Worm (Caenorhabditis elegans): ENCODE measurements around the gene phf-32.

phf-32 gene

ce11 chrX:12306565-12306964 is at the start of gene phf-32:
phf-32 (plus strand) TSS chrX:12306865.
- TF ChIP-seq ceh-39 (tag; optimal IDR thresholded peaks at IDR 0.05) (no peak), mep-1 (tag; optimal IDR thresholded peaks at IDR 0.05) (no peak), nhr-76 (tag; optimal IDR thresholded peaks at IDR 0.05) (no peak)

- TF ChIP-seq nhr-2 (tag; optimal IDR thresholded peaks at IDR 0.05) = no peak
- TF ChIP-seq lsy-2 (tag; optimal IDR thresholded peaks at IDR 0.05) = no peak
- TF ChIP-seq drap-1 (GFP tag; optimal IDR thresholded peaks at IDR 0.05) = no peak
- no peak for TF ChIP-seq unc-39 (tag; optimal IDR thresholded peaks at IDR 0.05)
- TF ChIP-seq mab-5 (tag; optimal IDR thresholded peaks at IDR 0.05) = no peak
- TF ChIP-seq nhr-237 (tag; optimal IDR thresholded peaks at IDR 0.05) = no peak
- TF ChIP-seq ham-2 (GFP tag; optimal IDR thresholded peaks at IDR 0.05) = no peak
- no peak for TF ChIP-seq ceh-83 (GFP tag; optimal IDR thresholded peaks at IDR 0.05)
- no peak for TF ChIP-seq lin-13 (tag; optimal IDR thresholded peaks at IDR 0.05)
- TF ChIP-seq zip-8 (tag; optimal IDR thresholded peaks at IDR 0.05) = no peak
- no peak for TF ChIP-seq sptf-1 (tag; optimal IDR thresholded peaks at IDR 0.05)
- no peak for TF ChIP-seq nhr-28 (tag; optimal IDR thresholded peaks at IDR 0.05)
- no peak for TF ChIP-seq unc-62 (GFP tag; optimal IDR thresholded peaks at IDR 0.05)
- TF ChIP-seq elt-3 (tag; optimal IDR thresholded peaks at IDR 0.05) = no peak
Observed at ce11 chrX:12260381-12260931, 46.2 kb upstream of the phf-32 start, which contains the start of gene E01G6.1. E01G6.1 (plus strand) TSS chrX:12260881.

- TF ChIP-seq ceh-43 (GFP tag; optimal IDR thresholded peaks at IDR 0.05) (no peak), flh-1 (GFP tag; optimal IDR thresholded peaks at IDR 0.05) (no peak), bed-3 (GFP tag; optimal IDR thresholded peaks at IDR 0.05) (no peak), unc-39 (tag; optimal IDR thresholded peaks at IDR 0.05) (no peak), snpc-4 (tag; optimal IDR thresholded peaks at IDR 0.05) (no peak), mep-1 (tag; optimal IDR thresholded peaks at IDR 0.05) (no peak), nhr-28 (tag; optimal IDR thresholded peaks at IDR 0.05) (no peak), nhr-2 (tag; optimal IDR thresholded peaks at IDR 0.05) (no peak), cnd-1 (tag; optimal IDR thresholded peaks at IDR 0.05) (no peak), hlh-1 (tag; optimal IDR thresholded peaks at IDR 0.05) (no peak), nhr-76 (tag; optimal IDR thresholded peaks at IDR 0.05) (no peak), ztf-11 (tag; optimal IDR thresholded peaks at IDR 0.05) (no peak), nhr-237 (tag; optimal IDR thresholded peaks at IDR 0.05) (no peak), M03D4.4 (tag; optimal IDR thresholded peaks at IDR 0.05) (no peak), lin-13 (tag; optimal IDR thresholded peaks at IDR 0.05) (no peak), sptf-1 (tag; optimal IDR thresholded peaks at IDR 0.05) (no peak), unc-62 (GFP tag; optimal IDR thresholded peaks at IDR 0.05) (no peak), sem-2 (GFP tag; optimal IDR thresholded peaks at IDR 0.05) (no peak), zip-8 (tag; optimal IDR thresholded peaks at IDR 0.05) (no peak)
Observed at ce11 chrX:12270841-12271240, 35.8 kb upstream of the phf-32 start, which contains the start of gene otpl-8. otpl-8 (minus strand) TSS chrX:12270941.

ce11 chrX:12273870-12274269 is 32.8 kb upstream of the phf-32 start, which contains the start of gene H19J13.2:
H19J13.2 (minus strand) TSS chrX:12273970.
- no peak for TF ChIP-seq lin-13 (tag; optimal IDR thresholded peaks at IDR 0.05)
- TF ChIP-seq ceh-83 (GFP tag; optimal IDR thresholded peaks at IDR 0.05) = no peak
- TF ChIP-seq M03D4.4 (tag; optimal IDR thresholded peaks at IDR 0.05) = no peak
- TF ChIP-seq nhr-12 (tag; optimal IDR thresholded peaks at IDR 0.05) = no peak
- TF ChIP-seq ceh-43 (GFP tag; optimal IDR thresholded peaks at IDR 0.05) = no peak
- no peak for TF ChIP-seq ham-2 (GFP tag; optimal IDR thresholded peaks at IDR 0.05)
- no peak for TF ChIP-seq sem-2 (GFP tag; optimal IDR thresholded peaks at IDR 0.05)
- no peak for TF ChIP-seq nhr-28 (tag; optimal IDR thresholded peaks at IDR 0.05)

ce11 chrX:12275577-12275976 is 31.1 kb upstream of the phf-32 start, which contains the start of gene C04B4.6:
C04B4.6 (minus strand) TSS chrX:12275677.
- no peak for TF ChIP-seq unc-120 (tag; optimal IDR thresholded peaks at IDR 0.05; ENCODE audit: poor library complexity, severe bottlenecking)
- TF ChIP-seq lin-32 (GFP tag; optimal IDR thresholded peaks at IDR 0.05) = no peak
- no peak for TF ChIP-seq elt-3 (tag; optimal IDR thresholded peaks at IDR 0.05)
- TF ChIP-seq mep-1 (tag; optimal IDR thresholded peaks at IDR 0.05) = no peak
- no peak for TF ChIP-seq ham-2 (GFP tag; optimal IDR thresholded peaks at IDR 0.05)
- TF ChIP-seq tbx-8 (GFP tag; optimal IDR thresholded peaks at IDR 0.05) = no peak
- no peak for TF ChIP-seq nhr-28 (tag; optimal IDR thresholded peaks at IDR 0.05)
- no peak for TF ChIP-seq ceh-43 (GFP tag; optimal IDR thresholded peaks at IDR 0.05)
- no peak for TF ChIP-seq zip-8 (tag; optimal IDR thresholded peaks at IDR 0.05)
- TF ChIP-seq lin-13 (tag; optimal IDR thresholded peaks at IDR 0.05) = no peak
- no peak for TF ChIP-seq ces-1 (GFP tag; optimal IDR thresholded peaks at IDR 0.05)
- TF ChIP-seq flh-1 (GFP tag; optimal IDR thresholded peaks at IDR 0.05) = no peak
- TF ChIP-seq unc-62 (GFP tag; optimal IDR thresholded peaks at IDR 0.05) = no peak
- no peak for TF ChIP-seq unc-39 (tag; optimal IDR thresholded peaks at IDR 0.05)
- no peak for TF ChIP-seq ceh-39 (tag; optimal IDR thresholded peaks at IDR 0.05)
- TF ChIP-seq ztf-11 (tag; optimal IDR thresholded peaks at IDR 0.05) = no peak
- no peak for TF ChIP-seq nhr-2 (tag; optimal IDR thresholded peaks at IDR 0.05)
